Worm (Caenorhabditis elegans) whole organism, L4 larva: ENCODE results near the gene vnut-1.
A peak's percentile ranks its signal among the peaks of the same experiment; 100 is the strongest.

Experiments used
- F44E2.7 ChIP-seq: fragments of 200-800 bp; sonication (Bioruptor generic); IDR thresholded peaks from 2 replicates; pipeline ENCODE4 v2.1.2; 2022; ENCODE audit warnings: missing genetic modification characterization, missing compliant biosample characterization
- T26A8.4 ChIP-seq: fragments of 200-800 bp; sonication (Bioruptor generic); IDR thresholded peaks from 2 replicates; pipeline ENCODE4 v1.3.6; 2022; ENCODE audit warnings: missing genetic modification characterization, missing compliant biosample characterization
- Y5F2A.4 ChIP-seq: fragments of 200-800 bp; sonication (Bioruptor generic); optimal IDR thresholded peaks from 2 replicates; lab custom pipeline; 2018; ENCODE audit warnings: mild to moderate bottlenecking, missing genetic modification characterization, missing compliant biosample characterization
- aha-1 ChIP-seq: fragments of 150-350 bp; peaks from one replicate; lab custom pipeline; 2014; ENCODE audit warnings: missing biosample characterization, missing genetic modification characterization
- ama-1 ChIP-seq: fragments of 150-350 bp; optimal IDR thresholded peaks from 2 replicates; lab custom pipeline; 2014; ENCODE audit warnings: inconsistent platforms, mixed read lengths
- ceh-20 ChIP-seq: fragments of 200-800 bp; sonication (Bioruptor generic); IDR thresholded peaks from 2 replicates; pipeline ENCODE4 v1.3.6; 2022; ENCODE audit warnings: missing genetic modification reagents, missing genetic modification characterization, missing compliant biosample characterization
- ceh-28 ChIP-seq: fragments of 150-350 bp; optimal IDR thresholded peaks from 2 replicates; lab custom pipeline; 2014; ENCODE audit warnings: missing biosample characterization, missing genetic modification reagents, missing genetic modification characterization
- ceh-44 ChIP-seq: fragments of 200-800 bp; sonication (Bioruptor generic); IDR thresholded peaks from 2 replicates; pipeline ENCODE4 v1.3.6; 2022; ENCODE audit warnings: missing genetic modification reagents, missing genetic modification characterization, missing compliant biosample characterization
- ceh-62 ChIP-seq: sonication (generic microtip); optimal IDR thresholded peaks from 2 replicates; lab custom pipeline; 2017; ENCODE audit warnings: missing biosample characterization, missing genetic modification characterization
- cey-2 ChIP-seq: sonication (generic microtip); optimal IDR thresholded peaks from 3 replicates; lab custom pipeline; 2017; ENCODE audit warnings: missing genetic modification characterization, mild to moderate bottlenecking, missing compliant biosample characterization, antibody characterized with exemption, borderline replicate concordance; ENCODE audit not compliant: insufficient read depth
- ctbp-1 ChIP-seq: fragments of 200-800 bp; sonication (Bioruptor generic); IDR thresholded peaks from 2 replicates; pipeline ENCODE4 v1.3.6; 2022; ENCODE audit warnings: missing genetic modification reagents, missing genetic modification characterization, missing compliant biosample characterization
- daf-12 ChIP-seq: fragments of 150-350 bp; optimal IDR thresholded peaks from 2 replicates; lab custom pipeline; 2014; ENCODE audit warnings: missing biosample characterization, missing genetic modification reagents, missing genetic modification characterization
- daf-16 ChIP-seq, 3 experiments: sonication (generic microtip); optimal IDR thresholded peaks; 2 replicates each; lab custom pipeline; 2016 to 2017; ENCODE audit warnings: missing genetic modification characterization in 3 of 3, missing genetic modification reagents in 3 of 3, mild to moderate bottlenecking in 2 of 3, missing compliant biosample characterization in 2 of 3, missing biosample characterization in 1 of 3, moderate library complexity in 1 of 3
- dmd-6 ChIP-seq: fragments of 200-800 bp; sonication (Bioruptor generic); IDR thresholded peaks from 2 replicates; pipeline ENCODE4 v1.3.6; 2022; ENCODE audit warnings: missing genetic modification reagents, missing genetic modification characterization, missing compliant biosample characterization
- dmd-9 ChIP-seq: fragments of 200-800 bp; sonication (Bioruptor generic); IDR thresholded peaks from 2 replicates; pipeline ENCODE4 v1.3.6; 2022; ENCODE audit warnings: missing genetic modification reagents, missing genetic modification characterization, missing compliant biosample characterization
- dpl-1 ChIP-seq: fragments of 150-350 bp; optimal IDR thresholded peaks from 2 replicates; lab custom pipeline; 2014; ENCODE audit warnings: missing biosample characterization, missing genetic modification reagents, missing genetic modification characterization
- duxl-1 ChIP-seq: sonication (generic microtip); optimal IDR thresholded peaks from 2 replicates; lab custom pipeline; 2016; ENCODE audit warnings: mild to moderate bottlenecking, missing genetic modification characterization, moderate library complexity, missing compliant biosample characterization; ENCODE audit not compliant: poor library complexity
- egl-27 ChIP-seq: sonication (generic microtip); optimal IDR thresholded peaks from 3 replicates; lab custom pipeline; 2017; ENCODE audit warnings: missing biosample characterization, missing genetic modification reagents, missing genetic modification characterization
- egl-43 ChIP-seq: fragments of 200-800 bp; sonication (Bioruptor generic); IDR thresholded peaks from 2 replicates; pipeline ENCODE4 v1.3.6; 2022; ENCODE audit warnings: missing genetic modification reagents, missing genetic modification characterization, missing compliant biosample characterization
- fkh-10 ChIP-seq: fragments of 150-350 bp; optimal IDR thresholded peaks from 2 replicates; lab custom pipeline; 2014; ENCODE audit warnings: missing biosample characterization, missing genetic modification reagents, missing genetic modification characterization
- hlh-30 ChIP-seq: sonication (generic microtip); optimal IDR thresholded peaks from 2 replicates; lab custom pipeline; 2017; ENCODE audit warnings: antibody characterized with exemption, mild to moderate bottlenecking, missing genetic modification characterization, missing compliant biosample characterization; ENCODE audit not compliant: insufficient read depth
- lin-1 ChIP-seq: fragments of 200-800 bp; sonication (Bioruptor generic); IDR thresholded peaks from 2 replicates; pipeline ENCODE4 v1.3.6; 2022; ENCODE audit warnings: missing genetic modification reagents, missing genetic modification characterization, missing compliant biosample characterization
- lin-13 ChIP-seq: fragments of 150-350 bp; optimal IDR thresholded peaks from 2 replicates; lab custom pipeline; 2014; ENCODE audit warnings: missing biosample characterization, missing genetic modification reagents, missing genetic modification characterization
- lin-38 ChIP-seq: fragments of 200-800 bp; sonication (Bioruptor generic); IDR thresholded peaks from 2 replicates; pipeline ENCODE4 v1.3.6; 2022; ENCODE audit warnings: missing genetic modification reagents, missing genetic modification characterization, missing compliant biosample characterization
- lin-39 ChIP-seq: fragments of 150-350 bp; optimal IDR thresholded peaks from 2 replicates; lab custom pipeline; 2014; ENCODE audit warnings: missing biosample characterization, missing genetic modification reagents, missing genetic modification characterization
- lsy-2 ChIP-seq, 2 experiments: fragments of 150-350 bp in 1 of 2; sonication (generic microtip) in 1 of 2; optimal IDR thresholded peaks; 2 replicates each; lab custom pipeline; 2014 to 2017; ENCODE audit warnings: missing biosample characterization in 2 of 2, missing genetic modification characterization in 2 of 2
- madf-5 ChIP-seq, 2 experiments: fragments of 200-800 bp; sonication (Bioruptor generic); IDR thresholded peaks; 2 replicates each; pipeline ENCODE4 v1.3.6; 2022; ENCODE audit warnings: missing compliant biosample characterization in 2 of 2, missing genetic modification characterization in 2 of 2
- mxl-2 ChIP-seq: fragments of 200-800 bp; sonication (Bioruptor generic); conservative IDR thresholded peaks from 2 replicates; pipeline ENCODE4 v1.3.6; 2022; ENCODE audit warnings: missing genetic modification reagents, missing genetic modification characterization, missing compliant biosample characterization
- mxl-3 ChIP-seq: fragments of 200-800 bp; sonication (Bioruptor generic); optimal IDR thresholded peaks from 2 replicates; lab custom pipeline; 2018; ENCODE audit warnings: mild to moderate bottlenecking, missing genetic modification characterization, missing compliant biosample characterization
- nhr-237 ChIP-seq: sonication (generic microtip); optimal IDR thresholded peaks from 2 replicates; lab custom pipeline; 2017; ENCODE audit warnings: missing biosample characterization, missing genetic modification characterization
- nhr-6 ChIP-seq: fragments of 150-350 bp; optimal IDR thresholded peaks from 2 replicates; lab custom pipeline; 2014; ENCODE audit warnings: missing biosample characterization, missing genetic modification characterization
- nhr-77 ChIP-seq: fragments of 150-350 bp; optimal IDR thresholded peaks from 2 replicates; lab custom pipeline; 2014; ENCODE audit warnings: missing biosample characterization, missing genetic modification characterization
- pha-4 ChIP-seq, 2 experiments: fragments of 150-350 bp in 1 of 2; fragments of 200-800 bp in 1 of 2; sonication (Bioruptor generic) in 1 of 2; IDR thresholded peaks in 1 of 2; optimal IDR thresholded peaks in 1 of 2; 2 replicates each; pipeline versions ENCODE4 v1.3.6 to Lab custom; 2014 to 2022; ENCODE audit warnings: missing genetic modification characterization in 2 of 2, missing genetic modification reagents in 2 of 2, missing biosample characterization in 1 of 2, missing compliant biosample characterization in 1 of 2
- php-3 ChIP-seq: fragments of 200-800 bp; sonication (Bioruptor generic); IDR thresholded peaks from 2 replicates; pipeline ENCODE4 v1.3.6; 2022; ENCODE audit warnings: missing genetic modification reagents, missing genetic modification characterization, missing compliant biosample characterization
- pqm-1 ChIP-seq: sonication (generic microtip); optimal IDR thresholded peaks from 2 replicates; lab custom pipeline; 2017; ENCODE audit warnings: missing biosample characterization, missing genetic modification characterization
- saeg-2 ChIP-seq: fragments of 200-800 bp; sonication (Bioruptor generic); IDR thresholded peaks from 2 replicates; pipeline ENCODE4 v1.3.6; 2022; ENCODE audit warnings: missing genetic modification reagents, missing genetic modification characterization, missing compliant biosample characterization
- sdz-12 ChIP-seq: fragments of 200-800 bp; sonication (Bioruptor generic); optimal IDR thresholded peaks from 2 replicates; lab custom pipeline; 2018; ENCODE audit warnings: mild to moderate bottlenecking, missing genetic modification characterization, missing compliant biosample characterization
- set-16 ChIP-seq: fragments of 200-800 bp; sonication (Bioruptor generic); IDR thresholded peaks from 2 replicates; pipeline ENCODE4 v1.3.6; 2022; ENCODE audit warnings: missing genetic modification reagents, missing genetic modification characterization, missing compliant biosample characterization
- spr-3 ChIP-seq: fragments of 200-800 bp; sonication (Bioruptor generic); optimal IDR thresholded peaks from 2 replicates; lab custom pipeline; 2018; ENCODE audit warnings: mild to moderate bottlenecking, missing genetic modification characterization, missing compliant biosample characterization
- tag-97 ChIP-seq: fragments of 200-800 bp; sonication (Bioruptor generic); IDR thresholded peaks from 2 replicates; pipeline ENCODE4 v1.3.6; 2022; ENCODE audit warnings: missing genetic modification characterization, missing compliant biosample characterization
- unc-62 ChIP-seq, 3 experiments: fragments of 150-350 bp in 1 of 3; sonication (generic microtip); optimal IDR thresholded peaks in 2 of 3; peaks in 1 of 3; 1 replicate in 1 of 3; 2 replicates in 2 of 3; lab custom pipeline; 2014 to 2017; ENCODE audit warnings: missing biosample characterization in 3 of 3, missing genetic modification characterization in 3 of 3, missing genetic modification reagents in 3 of 3, missing genotype in 1 of 3
- vab-7 ChIP-seq: fragments of 200-800 bp; sonication (Bioruptor generic); IDR thresholded peaks from 2 replicates; pipeline ENCODE4 v1.3.6; 2022; ENCODE audit warnings: missing genetic modification reagents, missing genetic modification characterization, missing compliant biosample characterization
- zag-1 ChIP-seq: fragments of 150-350 bp; optimal IDR thresholded peaks from 2 replicates; lab custom pipeline; 2014; ENCODE audit warnings: missing biosample characterization, missing genetic modification characterization
- zip-2 ChIP-seq: fragments of 150-350 bp; optimal IDR thresholded peaks from 2 replicates; lab custom pipeline; 2014; ENCODE audit warnings: missing biosample characterization, missing genetic modification characterization

vnut-1 gene

DNA sequence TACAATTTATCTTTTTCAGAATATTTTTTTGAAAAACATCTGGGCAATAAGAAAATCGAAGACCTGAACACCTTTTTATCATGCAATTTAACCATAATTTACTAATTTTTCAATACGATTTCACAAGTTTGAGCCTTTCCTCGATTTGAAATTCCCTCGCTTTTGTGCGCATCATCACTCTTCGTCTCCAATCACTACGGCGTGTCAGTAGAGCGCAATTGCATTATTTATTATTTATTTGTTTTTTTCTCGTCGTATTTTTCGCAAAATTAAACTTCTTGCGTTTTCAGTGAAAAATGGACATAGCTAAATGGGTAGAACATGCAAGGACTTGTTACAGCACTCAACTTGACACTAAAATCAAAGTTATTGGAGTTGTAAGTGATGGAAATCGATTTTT is 48.5 kb upstream of the vnut-1 start, which contains the start of gene smg-8 (continued):
- no peak for TF ChIP-seq php-3 (GFP tag; lab: Robert Waterston, UW)
- no peak for TF ChIP-seq daf-16 (GFP tag; optimal IDR thresholded peaks at IDR 0.05; lab: Kevin White, UChicago)
- peak; percentile 49 for TF ChIP-seq daf-16 (tag; optimal IDR thresholded peaks at IDR 0.05; lab: Kevin White, UChicago)
- TF ChIP-seq madf-5 (GFP tag; IDR thresholded peaks at IDR 0.05; lab: Robert Waterston, UW): no peak
- TF ChIP-seq sdz-12 (GFP tag; lab: Kevin White, UChicago): no peak
- TF ChIP-seq ceh-20 (GFP tag; lab: Robert Waterston, UW): 0 out of 2 replicates have a peak, but pooled peaks have one; percentile 18
- no peak for TF ChIP-seq T26A8.4 (GFP tag; lab: Robert Waterston, UW)
- no peak for TF ChIP-seq ctbp-1 (GFP tag; lab: Robert Waterston, UW)
- no peak for TF ChIP-seq pha-4 (GFP tag; IDR thresholded peaks at IDR 0.05; lab: Robert Waterston, UW)
- peak; percentile 93 for TF ChIP-seq pha-4 (tag; optimal IDR thresholded peaks at IDR 0.05; lab: Kevin White, UChicago)
- TF ChIP-seq fkh-10 (GFP tag; lab: Kevin White, UChicago): peak; percentile 40
- no peak for TF ChIP-seq dmd-9 (GFP tag; lab: Robert Waterston, UW)
- no peak for TF ChIP-seq egl-27 (tag; lab: Kevin White, UChicago)
- peak; percentile 96 for TF ChIP-seq dpl-1
- TF ChIP-seq nhr-77 (tag; lab: Kevin White, UChicago): peak; percentile 88
- no peak for TF ChIP-seq ceh-62 (tag; lab: Kevin White, UChicago)
- TF ChIP-seq zag-1: no peak
- TF ChIP-seq ama-1 (lab: Kevin White, UChicago): no peak
- TF ChIP-seq lin-13: peak; percentile 31
- TF ChIP-seq daf-12 (tag; lab: Kevin White, UChicago): no peak
- TF ChIP-seq nhr-237 (tag; lab: Kevin White, UChicago): no peak
- no peak for TF ChIP-seq Y5F2A.4 (GFP tag; lab: Kevin White, UChicago)
- peak; percentile 25 for TF ChIP-seq nhr-6
- TF ChIP-seq unc-62 (GFP tag; optimal IDR thresholded peaks at IDR 0.05 in 1 of 2; lab: Kevin White, UChicago): peak in 1 of 2 experiments; percentile 59
- no peak for TF ChIP-seq unc-62 (tag; optimal IDR thresholded peaks at IDR 0.05; lab: Kevin White, UChicago)
- peak; percentile 7 to 85 for TF ChIP-seq lsy-2 (tag; optimal IDR thresholded peaks at IDR 0.05; lab: Kevin White, UChicago)
- TF ChIP-seq duxl-1 (tag; lab: Kevin White, UChicago): no peak
- TF ChIP-seq tag-97: no peak
- no peak for TF ChIP-seq ceh-28 (tag; lab: Kevin White, UChicago)
- peak; percentile 97 for TF ChIP-seq lin-38 (GFP tag; lab: Robert Waterston, UW)
- no peak for TF ChIP-seq F44E2.7 (GFP tag; lab: Robert Waterston, UW)
- TF ChIP-seq spr-3 (GFP tag; lab: Kevin White, UChicago): no peak
- TF ChIP-seq saeg-2: no peak
- TF ChIP-seq dmd-6 (GFP tag; lab: Robert Waterston, UW): no peak
- no peak for TF ChIP-seq mxl-2 (GFP tag; lab: Robert Waterston, UW)

DNA sequence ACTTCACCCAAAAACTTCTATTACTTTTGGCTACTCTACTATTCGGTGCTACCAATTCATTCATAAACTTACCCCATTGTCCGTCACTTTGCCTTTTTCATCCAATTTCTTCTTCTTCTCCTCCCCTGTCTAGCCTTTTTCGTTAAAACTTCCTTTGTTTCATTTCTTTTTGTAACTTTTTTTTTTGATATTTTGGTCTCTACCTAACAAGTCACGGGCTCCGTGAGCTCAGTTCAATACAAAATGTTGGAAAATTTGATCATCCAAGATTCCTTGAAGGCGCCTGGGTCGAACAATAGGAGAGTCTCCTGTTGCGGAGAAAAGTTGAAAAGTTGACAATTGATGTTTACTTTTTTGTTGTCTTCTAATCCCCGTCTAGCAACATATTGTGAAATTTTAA is 37.7 kb upstream of the vnut-1 start:
- TF ChIP-seq aha-1 (tag; lab: Kevin White, UChicago) (peak; percentile 50), lin-39 (no peak), egl-43 (GFP tag; lab: Robert Waterston, UW) (no peak), mxl-3 (GFP tag; lab: Kevin White, UChicago) (no peak), nhr-77 (tag; lab: Kevin White, UChicago) (no peak), lin-1 (GFP tag; lab: Robert Waterston, UW) (no peak), set-16 (GFP tag; lab: Robert Waterston, UW) (no peak), ceh-44 (GFP tag; lab: Robert Waterston, UW) (no peak), zip-2 (tag; lab: Kevin White, UChicago) (no peak), dmd-6 (GFP tag; lab: Robert Waterston, UW) (no peak), fkh-10 (GFP tag; lab: Kevin White, UChicago) (peak; percentile 45), pqm-1 (no peak), ceh-28 (tag; lab: Kevin White, UChicago) (no peak), vab-7 (GFP tag; lab: Robert Waterston, UW) (no peak), hlh-30 (tag; lab: Kevin White, UChicago) (no peak), cey-2 (tag; lab: Kevin White, UChicago) (no peak), spr-3 (GFP tag; lab: Kevin White, UChicago) (no peak), unc-62 (GFP tag; optimal IDR thresholded peaks at IDR 0.05 in 1 of 2; lab: Kevin White, UChicago) (no peak), unc-62 (tag; optimal IDR thresholded peaks at IDR 0.05; lab: Kevin White, UChicago) (no peak)
- TF ChIP-seq, all 104 proteins: peak for 2
